Worm (Caenorhabditis elegans) whole organism, L4/young adult: ENCODE measurements around the gene haf-3.
"Not testable (repeated sequence)": the region's sequence is repeated elsewhere in the genome, so short reads cannot be mapped to it uniquely, and the experiment has no call there.

Experiments used
- W03F9.2 ChIP-seq: fragments of 150-350 bp; optimal IDR thresholded peaks from 2 replicates; lab custom pipeline; 2014; ENCODE audit warnings: missing biosample characterization, missing genetic modification characterization
- dao-5 ChIP-seq: sonication (generic microtip); optimal IDR thresholded peaks from 2 replicates; lab custom pipeline; 2016; ENCODE audit warnings: missing genotype, missing genetic modification characterization, moderate library complexity, missing compliant biosample characterization
- him-1 ChIP-seq: sonication (generic microtip); optimal IDR thresholded peaks from 2 replicates; lab custom pipeline; 2016; ENCODE audit warnings: missing genotype, missing genetic modification reagents, missing genetic modification characterization, missing compliant biosample characterization

The haf-3 gene

ce11 chrV:15766122-15766594, at the start of gene haf-3, which contains the start of gene F57A10.2:
TSS of gene haf-3 (minus strand) at chrV:15766172.
TSS of gene F57A10.2 (plus strand) at chrV:15766575.
- TF ChIP-seq W03F9.2 (peak; percentile 95), dao-5 (tag; lab: Kevin White, UChicago) (no peak), him-1 (tag; lab: Kevin White, UChicago) (peak; percentile 47)

ce11 chrV:15811982-15812381, 46.0 kb upstream of the haf-3 start, which contains the start of gene nhr-282:
TSS of gene nhr-282 (plus strand) at chrV:15812282.
- not testable (repeated sequence) for TF ChIP-seq him-1 (tag; lab: Kevin White, UChicago); W03F9.2; dao-5 (tag; lab: Kevin White, UChicago)

ce11 chrV:15810446-15810845, 44.5 kb upstream of the haf-3 start, which contains the start of gene F54B8.1:
TSS of gene F54B8.1 (plus strand) at chrV:15810746.
- TF ChIP-seq him-1 (tag; lab: Kevin White, UChicago) (no peak), W03F9.2 (no peak)

ce11 chrV:15809543-15809942, 43.6 kb upstream of the haf-3 start, which contains the start of gene srsx-36:
TSS of gene srsx-36 (minus strand) at chrV:15809643.
- no peak for TF ChIP-seq W03F9.2
- no peak for TF ChIP-seq dao-5 (tag; lab: Kevin White, UChicago)
- no peak for TF ChIP-seq him-1 (tag; lab: Kevin White, UChicago)

ce11 chrV:15807420-15807819, 41.4 kb upstream of the haf-3 start, which contains the start of gene srsx-38:
TSS of gene srsx-38 (minus strand) at chrV:15807520.
- TF ChIP-seq W03F9.2; him-1 (tag; lab: Kevin White, UChicago); dao-5 (tag; lab: Kevin White, UChicago): not testable (repeated sequence)

ce11 chrV:15803748-15804147, 37.8 kb upstream of the haf-3 start, which contains the start of gene T26E4.18:
TSS of gene T26E4.18 (minus strand) at chrV:15803848.
- TF ChIP-seq dao-5 (tag; lab: Kevin White, UChicago); him-1 (tag; lab: Kevin White, UChicago); W03F9.2: not testable (repeated sequence)

ce11 chrV:15803079-15803478, 37.1 kb upstream of the haf-3 start, which contains the start of gene srd-27:
TSS of gene srd-27 (plus strand) at chrV:15803379.
- TF ChIP-seq W03F9.2; dao-5 (tag; lab: Kevin White, UChicago); him-1 (tag; lab: Kevin White, UChicago): not testable (repeated sequence)

- TF ChIP-seq dao-5 (tag; lab: Kevin White, UChicago); W03F9.2; him-1 (tag; lab: Kevin White, UChicago): not testable (repeated sequence)
Measured at ce11 chrV:15802623-15803022, 36.7 kb upstream of the haf-3 start, which contains the start of gene T26E4.9. TSS of gene T26E4.9 (minus strand) at chrV:15802723.

ce11 chrV:15798108-15798507, 32.1 kb upstream of the haf-3 start, which contains the start of gene T26E4.10:
TSS of gene T26E4.10 (minus strand) at chrV:15798208.
- TF ChIP-seq W03F9.2 (no peak), dao-5 (tag; lab: Kevin White, UChicago) (no peak), him-1 (tag; lab: Kevin White, UChicago) (no peak)

- TF ChIP-seq W03F9.2: no peak
- no peak for TF ChIP-seq dao-5 (tag; lab: Kevin White, UChicago)
- no peak for TF ChIP-seq him-1 (tag; lab: Kevin White, UChicago)
Measured at ce11 chrV:15796087-15796486, 30.1 kb upstream of the haf-3 start, which contains the start of gene nhr-223. TSS of gene nhr-223 (plus strand) at chrV:15796387.

ce11 chrV:15793270-15793669, 27.3 kb upstream of the haf-3 start, which contains the start of gene T26E4.7:
TSS of gene T26E4.7 (plus strand) at chrV:15793570.
- no peak for TF ChIP-seq him-1 (tag; lab: Kevin White, UChicago)
- TF ChIP-seq W03F9.2: no peak
- no peak for TF ChIP-seq dao-5 (tag; lab: Kevin White, UChicago)

ce11 chrV:15792409-15792808, 26.4 kb upstream of the haf-3 start, which contains the start of gene T26E4.4:
TSS of gene T26E4.4 (minus strand) at chrV:15792509.
- no peak for TF ChIP-seq dao-5 (tag; lab: Kevin White, UChicago)
- no peak for TF ChIP-seq W03F9.2
- TF ChIP-seq him-1 (tag; lab: Kevin White, UChicago): no peak

- TF ChIP-seq dao-5 (tag; lab: Kevin White, UChicago): no peak
- TF ChIP-seq him-1 (tag; lab: Kevin White, UChicago): no peak
Measured at ce11 chrV:15782494-15782893, 16.5 kb upstream of the haf-3 start, which contains the start of gene T26E4.3. TSS of gene T26E4.3 (plus strand) at chrV:15782794.

- TF ChIP-seq W03F9.2 (no peak), dao-5 (tag; lab: Kevin White, UChicago) (no peak), him-1 (tag; lab: Kevin White, UChicago) (no peak)
Measured at ce11 chrV:15781086-15781485, 15.1 kb upstream of the haf-3 start, which contains the start of gene T26E4.2. TSS of gene T26E4.2 (plus strand) at chrV:15781386.
